Fruit fly (Drosophila melanogaster) whole organism, pupa: Measurements from ENCODE around the gene Prosbeta5R2.

Source experiments
- CG10348 ChIP-seq: fragments of 200-800 bp; sonication (Bioruptor generic); IDR thresholded peaks from 2 replicates; pipeline ENCODE4 v1.3.6; 2022; ENCODE audit warnings: missing biosample characterization, missing genetic modification characterization
- CG12605 ChIP-seq: fragments of 200-800 bp; sonication (Bioruptor generic); IDR thresholded peaks from 2 replicates; pipeline ENCODE4 v1.3.6; 2022; ENCODE audit warnings: missing biosample characterization, missing genetic modification characterization
- CG13204 ChIP-seq: fragments of 200-800 bp; sonication (Bioruptor generic); optimal IDR thresholded peaks from 2 replicates; lab custom pipeline; 2018; ENCODE audit warnings: missing biosample characterization, mild to moderate bottlenecking, missing genetic modification characterization, moderate library complexity
- CG14655 ChIP-seq: fragments of 200-800 bp; sonication (Bioruptor generic); optimal IDR thresholded peaks from 3 replicates; lab custom pipeline; 2017; ENCODE audit warnings: mild to moderate bottlenecking, missing biosample characterization, missing genetic modification reagents, missing genetic modification characterization
- CG15710 ChIP-seq: fragments of 200-800 bp; sonication (Bioruptor generic); optimal IDR thresholded peaks from 2 replicates; lab custom pipeline; 2018; ENCODE audit warnings: missing biosample characterization, mild to moderate bottlenecking, missing genetic modification characterization, moderate library complexity
- CG17806 ChIP-seq: fragments of 200-800 bp; sonication (Bioruptor generic); optimal IDR thresholded peaks from 2 replicates; lab custom pipeline; 2018; ENCODE audit warnings: missing biosample characterization, mild to moderate bottlenecking, missing genetic modification characterization, moderate library complexity
- CG32121 ChIP-seq: fragments of 200-800 bp; sonication (Bioruptor generic); IDR thresholded peaks from 2 replicates; pipeline ENCODE4 v1.3.6; 2022; ENCODE audit warnings: missing biosample characterization, missing genetic modification characterization
- CG34367 ChIP-seq: fragments of 200-800 bp; sonication (Bioruptor generic); optimal IDR thresholded peaks from 2 replicates; lab custom pipeline; 2018; ENCODE audit warnings: missing biosample characterization, mild to moderate bottlenecking, missing genetic modification characterization
- CG4496 ChIP-seq: fragments of 200-800 bp; sonication (Bioruptor generic); IDR thresholded peaks from 3 replicates; pipeline ENCODE4 v1.3.6; 2022; ENCODE audit warnings: missing biosample characterization, missing genetic modification characterization
- CG8159 ChIP-seq: fragments of 200-800 bp; sonication (Bioruptor generic); optimal IDR thresholded peaks from 3 replicates; lab custom pipeline; 2018; ENCODE audit warnings: missing biosample characterization, mild to moderate bottlenecking, missing genetic modification characterization, moderate library complexity
- CG8301 ChIP-seq: fragments of 200-800 bp; sonication (Bioruptor generic); optimal IDR thresholded peaks from 2 replicates; lab custom pipeline; 2018; ENCODE audit warnings: missing biosample characterization, mild to moderate bottlenecking, missing genetic modification characterization
- CG9948 ChIP-seq: fragments of 200-800 bp; sonication (Bioruptor generic); optimal IDR thresholded peaks from 2 replicates; lab custom pipeline; 2018; ENCODE audit warnings: missing biosample characterization, mild to moderate bottlenecking, missing genetic modification characterization, moderate library complexity
- D1 ChIP-seq: fragments of 200-800 bp; sonication (Bioruptor generic); optimal IDR thresholded peaks from 2 replicates; lab custom pipeline; 2018; ENCODE audit warnings: missing biosample characterization, mild to moderate bottlenecking, missing genetic modification characterization, moderate library complexity
- EcR ChIP-seq: fragments of 200-800 bp; sonication (Bioruptor generic); optimal IDR thresholded peaks from 3 replicates; lab custom pipeline; 2019; ENCODE audit warnings: missing biosample characterization, missing genetic modification characterization, mild to moderate bottlenecking, moderate library complexity, missing genetic modification reagents
- Ets98B ChIP-seq: fragments of 200-800 bp; sonication (Bioruptor generic); IDR thresholded peaks from 2 replicates; pipeline ENCODE4 v1.3.6; 2022; ENCODE audit warnings: missing biosample characterization, missing genetic modification characterization
- Pif1A ChIP-seq: fragments of 200-800 bp; sonication (Bioruptor generic); optimal IDR thresholded peaks from 3 replicates; lab custom pipeline; 2016; ENCODE audit warnings: missing biosample characterization, missing genetic modification characterization
- Pif1B ChIP-seq: fragments of 200-800 bp; sonication (Bioruptor generic); optimal IDR thresholded peaks from 3 replicates; lab custom pipeline; 2016; ENCODE audit warnings: missing biosample characterization, missing genetic modification characterization
- Snoo ChIP-seq: fragments of 200-800 bp; sonication (Bioruptor generic); optimal IDR thresholded peaks from 3 replicates; lab custom pipeline; 2017; ENCODE audit warnings: missing biosample characterization, mild to moderate bottlenecking, missing genetic modification characterization, inconsistent platforms
- fd96Ca ChIP-seq: fragments of 200-800 bp; sonication (Bioruptor generic); IDR thresholded peaks from 3 replicates; pipeline ENCODE4 v1.3.6; 2022; ENCODE audit warnings: missing biosample characterization, missing genetic modification characterization
- gl ChIP-seq: fragments of 200-800 bp; sonication (Bioruptor generic); optimal IDR thresholded peaks from 2 replicates; lab custom pipeline; 2018; ENCODE audit warnings: missing biosample characterization, mild to moderate bottlenecking, missing genetic modification characterization
- rn ChIP-seq: fragments of 200-800 bp; sonication (Bioruptor generic); IDR thresholded peaks from 2 replicates; pipeline ENCODE4 v1.3.6; 2022; ENCODE audit warnings: missing biosample characterization, missing genetic modification characterization

Prosbeta5R2 gene

DNA sequence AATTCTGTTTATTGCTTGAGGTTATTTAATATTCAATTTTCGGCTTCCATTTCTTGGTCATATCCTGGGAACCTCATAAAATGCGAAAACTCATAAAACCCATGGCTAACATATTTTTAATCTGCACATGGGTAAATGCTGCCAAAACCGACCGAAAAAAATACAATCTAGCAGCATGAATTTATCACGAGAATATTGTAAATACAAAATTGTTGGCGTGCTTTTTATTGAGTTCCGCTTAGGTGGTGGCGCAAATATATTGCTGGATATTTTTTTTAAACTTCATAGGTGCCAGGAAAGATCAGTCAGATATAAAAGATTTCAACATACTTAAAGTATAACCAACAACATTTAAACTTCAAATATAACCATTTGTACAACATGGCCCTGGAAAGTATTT lies at the start of gene Prosbeta5R2:
Prosbeta5R2 (plus strand) TSS at position 301 of the 400 bp plus-strand sequence.
- TF ChIP-seq Ets98B (GFP tag; lab: Robert Waterston, UW) (no peak), CG12605 (GFP tag; lab: Robert Waterston, UW) (no peak), Pif1A (no peak), CG15710 (no peak)

DNA sequence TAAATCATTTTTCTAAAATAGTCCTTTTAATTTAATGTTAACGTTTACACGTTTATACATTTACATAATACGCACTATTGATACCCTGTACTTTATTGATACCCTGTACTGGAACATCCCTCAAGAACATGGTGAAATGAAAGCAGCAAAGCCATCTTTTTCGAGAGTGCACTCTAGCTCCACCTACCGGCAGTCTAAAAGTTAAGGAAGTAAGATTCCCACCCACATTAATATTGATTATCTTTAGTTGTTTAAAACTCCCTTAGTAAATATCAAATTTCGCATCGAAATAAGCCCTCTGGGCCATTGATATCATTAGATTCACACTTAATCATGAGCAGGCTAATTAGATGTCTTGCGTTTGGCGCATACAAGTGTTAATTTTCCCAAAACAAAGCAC lies 31.9 kb upstream of the Prosbeta5R2 start:
- TF ChIP-seq CG9948 (tag; lab: Kevin White, UChicago) (no peak), CG8301 (tag; lab: Kevin White, UChicago) (no peak), EcR (no peak), Pif1A (no peak), CG8159 (tag; lab: Kevin White, UChicago) (no peak), gl (tag; lab: Kevin White, UChicago) (no peak), Snoo (tag; lab: Kevin White, UChicago) (no peak), D1 (no peak), CG32121 (GFP tag; lab: Robert Waterston, UW) (no peak), CG12605 (GFP tag; lab: Robert Waterston, UW) (no peak), CG15710 (no peak), Pif1B (no peak), CG4496 (GFP tag; lab: Robert Waterston, UW) (no peak), CG14655 (GFP tag; lab: Kevin White, UChicago) (no peak), Ets98B (GFP tag; lab: Robert Waterston, UW) (no peak), CG10348 (GFP tag; lab: Robert Waterston, UW) (no peak), fd96Ca (GFP tag; lab: Robert Waterston, UW) (no peak), rn (GFP tag; lab: Robert Waterston, UW) (no peak), CG34367 (tag; lab: Kevin White, UChicago) (no peak)

DNA sequence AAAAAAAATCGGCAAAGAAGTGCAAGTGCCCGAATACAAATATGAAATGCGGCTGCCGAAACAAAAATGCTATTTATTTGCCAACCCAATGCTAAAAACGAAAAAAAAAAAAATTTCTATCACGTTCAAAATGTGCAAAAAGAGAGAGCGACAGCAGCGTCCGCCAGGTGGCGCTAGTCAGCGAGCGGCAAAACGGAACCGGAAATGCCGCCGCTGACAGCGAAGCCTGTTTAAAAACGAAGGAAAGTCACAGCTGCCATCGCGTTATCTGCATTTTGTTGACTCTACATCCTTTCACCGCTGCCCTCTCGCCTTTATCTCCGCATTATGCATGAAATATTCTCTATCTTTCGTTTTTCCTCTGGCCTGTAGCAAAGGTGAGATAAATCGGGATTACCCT lies 30.0 kb upstream of the Prosbeta5R2 start:
- TF ChIP-seq Pif1B: no peak
- no peak for TF ChIP-seq CG12605 (GFP tag; lab: Robert Waterston, UW)
- no peak for TF ChIP-seq CG32121 (GFP tag; lab: Robert Waterston, UW)
- no peak for TF ChIP-seq Snoo (tag; lab: Kevin White, UChicago)
- no peak for TF ChIP-seq CG34367 (tag; lab: Kevin White, UChicago)
- no peak for TF ChIP-seq Pif1A
- no peak for TF ChIP-seq CG8159 (tag; lab: Kevin White, UChicago)
- TF ChIP-seq D1: no peak
- no peak for TF ChIP-seq CG13204 (GFP tag; lab: Kevin White, UChicago)

- TF ChIP-seq CG4496 (GFP tag; lab: Robert Waterston, UW): peak; percentile 70
- peak; percentile 45; the same call in 1 of the 2 replicates for TF ChIP-seq CG12605 (GFP tag; lab: Robert Waterston, UW)
- 0 out of 2 replicates have a peak, but pooled peaks have one; percentile 16 for TF ChIP-seq rn (GFP tag; lab: Robert Waterston, UW)
- TF ChIP-seq CG8159 (tag; lab: Kevin White, UChicago): peak; percentile 3
- TF ChIP-seq fd96Ca (GFP tag; lab: Robert Waterston, UW): 0 out of 3 replicates have a peak, but pooled peaks have one; percentile 33
- TF ChIP-seq Snoo (tag; lab: Kevin White, UChicago): no peak
- TF ChIP-seq Pif1B: no peak
- TF ChIP-seq CG15710: no peak
- peak; percentile 32; the same call in 1 of the 2 replicates for TF ChIP-seq Ets98B (GFP tag; lab: Robert Waterston, UW)
- TF ChIP-seq CG17806: no peak
Observed at dm6 chr2L:17963071-17963567, 27.1 kb upstream of the Prosbeta5R2 start, which contains the start of gene CG5674. Gene CG5674 (plus strand): TSS chr2L:17963379.

DNA sequence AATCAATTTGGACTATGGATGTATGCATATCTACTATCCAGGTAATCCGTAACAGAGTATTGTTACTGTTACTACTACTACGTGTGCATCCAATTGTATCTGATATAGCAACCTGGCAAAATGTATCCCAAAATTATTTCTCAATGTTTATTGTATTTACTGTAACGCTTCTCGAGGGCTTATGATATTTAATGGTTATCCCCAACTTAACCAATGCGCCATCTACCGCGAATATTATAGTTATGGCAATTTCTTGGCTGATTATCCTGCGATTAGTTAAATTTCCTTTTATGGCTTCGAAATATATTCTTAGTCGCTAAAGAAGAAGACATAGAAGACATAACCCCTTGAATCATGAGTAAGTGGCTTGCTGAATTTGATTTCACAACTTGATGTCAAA lies 26.5 kb upstream of the Prosbeta5R2 start:
- TF ChIP-seq Pif1A (no peak), CG10348 (GFP tag; lab: Robert Waterston, UW) (no peak), CG15710 (no peak), EcR (no peak), CG32121 (GFP tag; lab: Robert Waterston, UW) (no peak), Ets98B (GFP tag; lab: Robert Waterston, UW) (no peak), CG14655 (GFP tag; lab: Kevin White, UChicago) (no peak), D1 (no peak), CG34367 (tag; lab: Kevin White, UChicago) (no peak), gl (tag; lab: Kevin White, UChicago) (no peak), Snoo (tag; lab: Kevin White, UChicago) (no peak), CG8159 (tag; lab: Kevin White, UChicago) (no peak), fd96Ca (GFP tag; lab: Robert Waterston, UW) (no peak), Pif1B (no peak), CG12605 (GFP tag; lab: Robert Waterston, UW) (no peak), CG13204 (GFP tag; lab: Kevin White, UChicago) (no peak), CG17806 (no peak)

DNA sequence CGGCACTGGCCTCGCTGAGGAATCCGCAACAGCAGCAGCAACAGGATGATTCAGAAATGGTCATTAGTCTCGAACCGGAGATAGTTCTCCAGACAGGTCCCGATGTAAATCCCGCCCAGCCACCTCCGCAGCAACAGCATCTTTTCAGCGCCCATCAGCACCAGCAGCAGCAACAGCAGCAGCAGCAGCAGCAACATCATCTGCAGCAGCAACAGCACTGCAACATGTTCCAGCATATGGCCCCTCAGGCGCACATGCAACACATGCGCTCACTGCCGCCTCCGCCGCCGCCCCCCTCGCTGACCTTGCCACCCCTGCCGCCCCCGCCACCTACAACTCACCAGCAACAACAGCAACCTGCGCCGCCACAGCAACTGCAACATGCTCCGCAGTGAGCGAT lies 17.2 kb upstream of the Prosbeta5R2 start:
- TF ChIP-seq CG8159 (tag; lab: Kevin White, UChicago) (no peak), Ets98B (GFP tag; lab: Robert Waterston, UW) (no peak), fd96Ca (GFP tag; lab: Robert Waterston, UW) (no peak), D1 (no peak), CG14655 (GFP tag; lab: Kevin White, UChicago) (no peak), CG4496 (GFP tag; lab: Robert Waterston, UW) (no peak), Pif1B (no peak)
- TF ChIP-seq, all 21 proteins: peak for 0
